Fruit fly (Drosophila melanogaster) Kc167 (cell line): ENCODE measurements around the gene CG1737.

ENCODE experiments used
- Sin3A ChIP-seq: fragments of >200 bp; optimal IDR thresholded peaks from 2 replicates; lab custom pipeline; 2018; ENCODE audit warnings: missing external identifiers
- h ChIP-seq: fragments of >200 bp; optimal IDR thresholded peaks from 3 replicates; lab custom pipeline; 2018; ENCODE audit warnings: missing external identifiers
- psq ChIP-seq: fragments of >200 bp; optimal IDR thresholded peaks from 2 replicates; lab custom pipeline; 2017; ENCODE audit warnings: missing external identifiers

DNA sequence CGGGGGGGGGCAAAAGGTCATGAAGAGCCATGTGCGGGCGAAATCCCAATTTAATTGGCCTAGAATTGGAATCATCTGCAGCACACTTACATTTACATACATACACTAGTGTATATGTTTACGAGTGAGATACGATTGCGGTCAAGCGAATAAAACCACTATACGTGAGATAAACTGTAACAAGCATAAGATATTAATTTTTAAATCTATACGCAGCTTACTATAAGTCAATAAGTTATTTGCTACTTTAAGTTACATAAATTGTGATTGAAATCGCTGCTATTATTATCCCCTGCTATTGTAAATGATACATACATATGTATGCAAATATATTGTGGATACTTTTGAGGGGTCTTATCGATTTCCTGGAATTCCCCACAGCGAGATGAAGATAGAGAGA, 28.7 kb downstream of the CG1737 start:
- no peak for TF ChIP-seq psq
- no peak for TF ChIP-seq h (lab: Kevin White, UChicago)
- TF ChIP-seq Sin3A (lab: Kevin White, UChicago): no peak
